Worm (Caenorhabditis elegans): ENCODE data around the gene F54D5.4.

DNA sequence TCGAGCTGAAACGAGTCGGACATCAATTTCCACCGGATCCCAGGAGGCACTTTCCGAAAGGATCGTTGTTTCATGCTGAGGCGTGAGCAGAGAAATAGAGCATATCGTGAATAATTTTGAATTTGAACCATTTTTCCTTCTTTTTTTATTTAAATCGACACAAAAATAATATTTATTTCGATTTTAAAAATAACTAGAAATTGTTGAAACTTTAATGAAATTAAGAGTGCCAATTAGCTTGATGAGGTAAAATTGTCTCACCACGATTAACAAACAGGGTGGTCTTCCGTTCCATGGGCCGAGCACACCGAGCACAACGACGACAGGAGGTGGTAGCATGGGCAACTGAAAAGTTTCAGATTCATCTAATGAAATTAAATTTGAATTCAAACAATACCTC, 18.7 kb downstream of the F54D5.4 start:
- no peak for TF ChIP-seq lim-6 (tag; optimal IDR thresholded peaks at IDR 0.05)
- TF ChIP-seq fkh-10 (GFP tag; optimal IDR thresholded peaks at IDR 0.05): no peak
- TF ChIP-seq fax-1 (tag; optimal IDR thresholded peaks at IDR 0.05): no peak
- TF ChIP-seq pha-4 (tag; optimal IDR thresholded peaks at IDR 0.05): no peak
- no peak for TF ChIP-seq sdc-2 (tag; optimal IDR thresholded peaks at IDR 0.05)
- no peak for TF ChIP-seq lin-11 (tag; optimal IDR thresholded peaks at IDR 0.05)
- TF ChIP-seq dve-1 (tag; optimal IDR thresholded peaks at IDR 0.05): no peak
- TF ChIP-seq pag-3 (tag; optimal IDR thresholded peaks at IDR 0.05; ENCODE audit: borderline replicate concordance): no peak
- no peak for TF ChIP-seq nhr-11 (tag; optimal IDR thresholded peaks at IDR 0.05)
- no peak for TF ChIP-seq hlh-6 (tag; optimal IDR thresholded peaks at IDR 0.05)
- TF ChIP-seq ceh-45 (GFP tag; IDR thresholded peaks at IDR 0.05): no peak
- TF ChIP-seq pqm-1 (tag; optimal IDR thresholded peaks at IDR 0.05): no peak
- no peak for TF ChIP-seq elt-2 (tag; optimal IDR thresholded peaks at IDR 0.05)
- TF ChIP-seq ama-1 (optimal IDR thresholded peaks at IDR 0.05): no peak

Data from whole organism, late embryonic.